Fruit fly (Drosophila melanogaster) whole organism, embryonic: ENCODE measurements around the gene CG14196.

ENCODE experiments used
- Abd-B ChIP-seq: fragments of 200-800 bp; sonication (Bioruptor generic); optimal IDR thresholded peaks from 2 replicates; lab custom pipeline; 2018; ENCODE audit warnings: missing biosample characterization, mild to moderate bottlenecking, missing genetic modification characterization, moderate library complexity
- Atf-2 ChIP-seq: fragments of 200-800 bp; sonication (Bioruptor generic); optimal IDR thresholded peaks from 2 replicates; lab custom pipeline; 2016; ENCODE audit warnings: missing biosample characterization, missing genetic modification characterization
- B-H2 ChIP-seq: fragments of 200-800 bp; sonication (Bioruptor generic); optimal IDR thresholded peaks from 2 replicates; lab custom pipeline; 2018; ENCODE audit warnings: missing biosample characterization, mild to moderate bottlenecking, missing genetic modification characterization
- Bteb2 ChIP-seq: fragments of 200-800 bp; sonication (Bioruptor generic); optimal IDR thresholded peaks from 2 replicates; lab custom pipeline; 2016; ENCODE audit warnings: missing biosample characterization, missing genetic modification characterization
- CG1024 ChIP-seq: fragments of 200-800 bp; sonication (Bioruptor generic); IDR thresholded peaks from 2 replicates; pipeline ENCODE4 v1.3.6; 2022; ENCODE audit warnings: missing biosample characterization, missing genetic modification characterization
- CG11695 ChIP-seq: fragments of 200-800 bp; sonication (Bioruptor generic); IDR thresholded peaks from 3 replicates; pipeline ENCODE4 v1.3.6; 2022; ENCODE audit warnings: missing biosample characterization, missing genetic modification characterization
- CG12104 ChIP-seq: fragments of 200-800 bp; sonication (Bioruptor generic); optimal IDR thresholded peaks from 3 replicates; lab custom pipeline; 2016; ENCODE audit warnings: missing biosample characterization, missing genetic modification characterization
- CG15479 ChIP-seq: fragments of 200-800 bp; sonication (Bioruptor generic); optimal IDR thresholded peaks from 3 replicates; lab custom pipeline; 2019; ENCODE audit warnings: missing biosample characterization, mild to moderate bottlenecking, missing genetic modification characterization, moderate library complexity
- CG17612 ChIP-seq: fragments of 200-800 bp; sonication (Bioruptor generic); IDR thresholded peaks from 2 replicates; pipeline ENCODE4 v1.3.6; 2022; ENCODE audit warnings: missing biosample characterization, missing genetic modification characterization
- CG2116 ChIP-seq: fragments of 200-800 bp; sonication (Bioruptor generic); optimal IDR thresholded peaks from 3 replicates; lab custom pipeline; 2018; ENCODE audit warnings: missing biosample characterization, mild to moderate bottlenecking, missing genetic modification characterization
- CG2129 ChIP-seq: fragments of 200-800 bp; sonication (Bioruptor generic); IDR thresholded peaks from 2 replicates; pipeline ENCODE4 v1.3.6; 2022; ENCODE audit warnings: missing biosample characterization, missing genetic modification characterization; ENCODE audit not compliant: partially characterized antibody
- CG2712 ChIP-seq: fragments of 200-800 bp; optimal IDR thresholded peaks from 3 replicates; lab custom pipeline; 2019; ENCODE audit warnings: missing biosample characterization, mild to moderate bottlenecking, missing genetic modification characterization, moderate library complexity
- CG2875 ChIP-seq: fragments of 200-800 bp; sonication (Bioruptor generic); optimal IDR thresholded peaks from 2 replicates; lab custom pipeline; 2017; ENCODE audit warnings: missing biosample characterization, mild to moderate bottlenecking, missing genetic modification characterization, missing genetic modification reagents
- CG3281 ChIP-seq: fragments of 200-800 bp; sonication (Bioruptor generic); optimal IDR thresholded peaks from 3 replicates; lab custom pipeline; 2017; ENCODE audit warnings: missing biosample characterization, mild to moderate bottlenecking, missing genetic modification characterization
- CG4707 ChIP-seq: fragments of 200-800 bp; sonication (Bioruptor generic); optimal IDR thresholded peaks from 2 replicates; lab custom pipeline; 2018; ENCODE audit warnings: missing biosample characterization, mild to moderate bottlenecking, missing genetic modification characterization, moderate library complexity
- CG8089 ChIP-seq: fragments of 200-800 bp; sonication (Bioruptor generic); optimal IDR thresholded peaks from 3 replicates; lab custom pipeline; 2016; ENCODE audit warnings: missing biosample characterization, missing genetic modification characterization
- CG8765 ChIP-seq: fragments of 200-800 bp; sonication (Bioruptor generic); IDR thresholded peaks from 2 replicates; pipeline ENCODE4 v1.3.6; 2022; ENCODE audit warnings: missing biosample characterization, missing genetic modification characterization
- CG9437 ChIP-seq: fragments of 200-800 bp; sonication (Bioruptor generic); optimal IDR thresholded peaks from 2 replicates; lab custom pipeline; 2018; ENCODE audit warnings: missing biosample characterization, mild to moderate bottlenecking, missing genetic modification characterization
- CHES-1-like ChIP-seq: fragments of 200-800 bp; sonication (Bioruptor generic); optimal IDR thresholded peaks from 2 replicates; lab custom pipeline; 2016; ENCODE audit warnings: missing biosample characterization, missing genetic modification characterization
- Dbx ChIP-seq: fragments of 200-800 bp; sonication (Bioruptor generic); IDR thresholded peaks from 3 replicates; pipeline ENCODE4 v1.3.6; 2022; ENCODE audit warnings: missing biosample characterization, missing genetic modification characterization
- E2f1 ChIP-seq: fragments of 200-800 bp; sonication (Bioruptor generic); IDR thresholded peaks from 2 replicates; pipeline ENCODE4 v1.3.6; 2022; ENCODE audit warnings: missing biosample characterization, missing genetic modification characterization
- Ets65A ChIP-seq: fragments of 200-800 bp; sonication (Bioruptor generic); peaks from one replicate; lab custom pipeline; 2016; ENCODE audit warnings: missing biosample characterization, missing genetic modification characterization
- Gug ChIP-seq: fragments of 200-800 bp; sonication (Bioruptor generic); IDR thresholded peaks from 4 replicates; pipeline ENCODE4 v1.3.6; 2022; ENCODE audit warnings: missing biosample characterization, missing genetic modification characterization
- HLH4C ChIP-seq: fragments of 200-800 bp; sonication (Bioruptor generic); IDR thresholded peaks from 3 replicates; pipeline ENCODE4 v1.3.6; 2022; ENCODE audit warnings: missing biosample characterization, missing genetic modification characterization; ENCODE audit not compliant: partially characterized antibody
- Lhr ChIP-seq: fragments of 200-800 bp; sonication (Bioruptor generic); optimal IDR thresholded peaks from 3 replicates; lab custom pipeline; 2017; ENCODE audit warnings: mild to moderate bottlenecking, missing biosample characterization, missing genetic modification reagents, missing genetic modification characterization
- Sox100B ChIP-seq: fragments of 200-800 bp; sonication (Bioruptor generic); optimal IDR thresholded peaks from 3 replicates; lab custom pipeline; 2018; ENCODE audit warnings: missing biosample characterization, mild to moderate bottlenecking, missing genetic modification characterization
- Sry-β ChIP-seq: fragments of 200-800 bp; sonication (Bioruptor generic); optimal IDR thresholded peaks from 2 replicates; lab custom pipeline; 2018; ENCODE audit warnings: missing biosample characterization, mild to moderate bottlenecking, missing genetic modification characterization, moderate library complexity
- Sry-δ ChIP-seq: fragments of 200-800 bp; sonication (Bioruptor generic); optimal IDR thresholded peaks from 2 replicates; lab custom pipeline; 2016; ENCODE audit warnings: missing biosample characterization, missing genetic modification characterization
- Xrp1 ChIP-seq: fragments of 200-800 bp; sonication (Bioruptor generic); IDR thresholded peaks from 2 replicates; pipeline ENCODE4 v1.3.6; 2022; ENCODE audit warnings: missing biosample characterization, missing genetic modification characterization
- ara ChIP-seq: fragments of 200-800 bp; sonication (Bioruptor generic); IDR thresholded peaks from 2 replicates; pipeline ENCODE4 v1.3.6; 2022; ENCODE audit warnings: missing biosample characterization, missing genetic modification characterization
- bowl ChIP-seq: fragments of 200-800 bp; sonication (Bioruptor generic); IDR thresholded peaks from 2 replicates; pipeline ENCODE4 v1.3.6; 2022; ENCODE audit warnings: missing biosample characterization, missing genetic modification characterization
- chn ChIP-seq: fragments of 200-800 bp; sonication (Bioruptor generic); optimal IDR thresholded peaks from 2 replicates; lab custom pipeline; 2016; ENCODE audit warnings: missing biosample characterization, missing genetic modification characterization
- crc ChIP-seq: fragments of 200-800 bp; sonication (Bioruptor generic); optimal IDR thresholded peaks from 2 replicates; lab custom pipeline; 2016; ENCODE audit warnings: missing biosample characterization, missing genetic modification characterization
- danr ChIP-seq: fragments of 200-800 bp; sonication (Bioruptor generic); IDR thresholded peaks from 2 replicates; pipeline ENCODE4 v1.3.6; 2022; ENCODE audit warnings: missing biosample characterization, missing genetic modification characterization
- dati ChIP-seq: fragments of 200-800 bp; sonication (Bioruptor generic); IDR thresholded peaks from 2 replicates; pipeline ENCODE4 v1.3.6; 2022; ENCODE audit warnings: missing biosample characterization, missing genetic modification characterization
- gfzf ChIP-seq: fragments of 200-800 bp; sonication (Bioruptor generic); optimal IDR thresholded peaks from 2 replicates; lab custom pipeline; 2016; ENCODE audit warnings: missing biosample characterization, mild to moderate bottlenecking, missing genetic modification characterization, moderate library complexity
- hth ChIP-seq: fragments of >200 bp; optimal IDR thresholded peaks from 2 replicates; lab custom pipeline; 2017; ENCODE audit warnings: inconsistent platforms
- kah ChIP-seq: fragments of 200-800 bp; sonication (Bioruptor generic); optimal IDR thresholded peaks from 2 replicates; lab custom pipeline; 2018; ENCODE audit warnings: missing biosample characterization, mild to moderate bottlenecking, missing genetic modification characterization
- nerfin-2 ChIP-seq: fragments of 200-800 bp; sonication (Bioruptor generic); IDR thresholded peaks from 2 replicates; pipeline ENCODE4 v1.3.6; 2022; ENCODE audit warnings: missing biosample characterization, missing genetic modification characterization; ENCODE audit not compliant: partially characterized antibody
- pan ChIP-seq, 4 experiments: fragments of >200 bp in 3 of 4; fragments of 200-800 bp in 1 of 4; sonication (Bioruptor generic) in 1 of 4; optimal IDR thresholded peaks in 3 of 4; IDR thresholded peaks in 1 of 4; 2 replicates each; pipeline versions ENCODE4 v1.3.6 to Lab custom; 2017 to 2022; ENCODE audit warnings: missing biosample characterization in 2 of 4, missing genetic modification characterization in 2 of 4, mixed read lengths in 1 of 4
- sc ChIP-seq, 3 experiments: fragments of >200 bp in 2 of 3; fragments of 200-800 bp in 1 of 3; sonication (Bioruptor generic) in 1 of 3; optimal IDR thresholded peaks; 2 replicates in 2 of 3; 3 replicates in 1 of 3; lab custom pipeline; 2017; ENCODE audit warnings: mild to moderate bottlenecking in 1 of 3, missing biosample characterization in 1 of 3, missing genetic modification characterization in 1 of 3, missing genetic modification reagents in 1 of 3
- sim ChIP-seq: fragments of 200-800 bp; sonication (Bioruptor generic); IDR thresholded peaks from 2 replicates; pipeline ENCODE4 v1.3.6; 2022; ENCODE audit warnings: missing biosample characterization, missing genetic modification characterization
- sna ChIP-seq: fragments of 200-800 bp; sonication (Bioruptor generic); IDR thresholded peaks from 2 replicates; pipeline ENCODE4 v1.3.6; 2022; ENCODE audit warnings: missing biosample characterization, missing genetic modification characterization; ENCODE audit not compliant: partially characterized antibody
- sug ChIP-seq: fragments of 200-800 bp; optimal IDR thresholded peaks from 2 replicates; lab custom pipeline; 2019; ENCODE audit warnings: missing biosample characterization, mild to moderate bottlenecking, missing genetic modification characterization, moderate library complexity
- tap ChIP-seq: fragments of 200-800 bp; optimal IDR thresholded peaks from 3 replicates; lab custom pipeline; 2019; ENCODE audit warnings: missing biosample characterization, mild to moderate bottlenecking, missing genetic modification characterization, moderate library complexity
- tio ChIP-seq: fragments of 200-800 bp; sonication (Bioruptor generic); optimal IDR thresholded peaks from 2 replicates; lab custom pipeline; 2017; ENCODE audit warnings: missing biosample characterization, missing genetic modification characterization, inconsistent platforms

CG14196 gene

DNA sequence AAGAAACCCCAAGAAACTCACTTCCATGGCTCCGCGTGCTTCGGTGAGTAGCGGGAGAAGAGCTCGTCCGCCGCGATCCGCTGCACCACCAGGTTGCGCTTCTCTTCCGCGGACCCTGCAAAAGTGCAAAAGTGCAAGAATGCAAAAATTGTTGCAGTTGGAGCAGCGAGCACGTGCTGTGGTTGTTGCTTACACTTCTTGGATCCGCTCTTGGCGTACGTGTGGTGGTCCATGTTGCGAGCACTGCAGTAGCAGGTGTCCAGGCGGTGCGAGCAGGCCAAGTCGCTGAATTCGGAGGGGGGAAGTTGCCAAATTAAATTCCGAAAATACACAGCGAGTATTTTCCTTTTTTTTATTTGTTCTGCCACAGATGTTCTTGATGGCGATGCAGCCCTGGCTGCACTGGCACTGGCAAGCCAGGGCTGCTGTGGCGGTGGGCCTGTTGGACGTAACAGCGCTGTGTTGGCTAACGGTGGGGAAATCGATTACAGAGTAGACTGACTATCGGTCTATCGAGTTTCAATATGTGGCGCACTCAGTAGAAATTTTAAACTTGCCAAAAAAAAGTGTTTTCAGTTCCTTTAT is 26.9 kb upstream of the CG14196 start, which contains the start of gene CG8010 (continued):
- no peak for TF ChIP-seq CG8089 (GFP tag; lab: Kevin White, UChicago)
- TF ChIP-seq CG2129: no peak
- no peak for TF ChIP-seq Xrp1 (GFP tag; lab: Robert Waterston, UW)
- TF ChIP-seq Atf-2 (GFP tag; lab: Kevin White, UChicago): no peak
- TF ChIP-seq CG2712: peak; percentile 49
- TF ChIP-seq Gug (GFP tag; lab: Robert Waterston, UW): 0 out of 4 replicates have a peak, but pooled peaks have one; percentile 13
- TF ChIP-seq CG15479: no peak
- no peak for TF ChIP-seq Abd-B
- no peak for TF ChIP-seq CG12104
- no peak for TF ChIP-seq tap (tag; lab: Kevin White, UChicago)
- no peak for TF ChIP-seq hth (lab: Kevin White, UChicago)
- TF ChIP-seq dati (GFP tag; lab: Robert Waterston, UW): no peak
- peak; percentile 54 for TF ChIP-seq Sry-δ
- no peak for TF ChIP-seq sc (optimal IDR thresholded peaks at IDR 0.05; lab: Kevin White, UChicago)
- no peak for TF ChIP-seq sc (GFP tag; optimal IDR thresholded peaks at IDR 0.05; lab: Kevin White, UChicago)
- peak; percentile 42; the same call in 1 of the 2 replicates for TF ChIP-seq nerfin-2 (GFP tag; lab: Robert Waterston, UW)
- no peak for TF ChIP-seq Sox100B
- no peak for TF ChIP-seq CHES-1-like
- TF ChIP-seq sug (tag; lab: Kevin White, UChicago): peak; percentile 34
- TF ChIP-seq CG2875: no peak
- TF ChIP-seq Ets65A (GFP tag; lab: Kevin White, UChicago): no peak
- no peak for TF ChIP-seq E2f1 (GFP tag; lab: Robert Waterston, UW)
- no peak for TF ChIP-seq crc (GFP tag; lab: Kevin White, UChicago)
- TF ChIP-seq pan (optimal IDR thresholded peaks at IDR 0.05; lab: Kevin White, UChicago): no peak
- peak in 1 of 2 experiments; percentile 13 for TF ChIP-seq pan (GFP tag; optimal IDR thresholded peaks at IDR 0.05 in 1 of 2, IDR thresholded peaks at IDR 0.05 in 1 of 2)
- no peak for TF ChIP-seq Bteb2
- TF ChIP-seq sna (GFP tag; lab: Robert Waterston, UW): no peak; the same call in 1 of the 2 replicates
- no peak for TF ChIP-seq ara
- peak; percentile 92 for TF ChIP-seq CG2116 (GFP tag; lab: Kevin White, UChicago)
- TF ChIP-seq Lhr (GFP tag; lab: Kevin White, UChicago): no peak
- peak; percentile 44 for TF ChIP-seq CG3281 (GFP tag; lab: Kevin White, UChicago)
- TF ChIP-seq chn (GFP tag; lab: Kevin White, UChicago): no peak
- peak; percentile 3 for TF ChIP-seq kah (GFP tag; lab: Kevin White, UChicago)
- TF ChIP-seq sim (GFP tag; lab: Robert Waterston, UW): no peak
- peak; percentile 35 for TF ChIP-seq gfzf (GFP tag; lab: Kevin White, UChicago)
- no peak for TF ChIP-seq danr
- TF ChIP-seq B-H2 (GFP tag; lab: Kevin White, UChicago): peak; percentile 21
- TF ChIP-seq CG11695 (GFP tag; lab: Robert Waterston, UW): no peak
- peak; percentile 58; the same call in 2 of the 3 replicates for TF ChIP-seq HLH4C
- TF ChIP-seq CG17612: no peak
- no peak for TF ChIP-seq bowl (GFP tag; lab: Robert Waterston, UW)
- no peak for TF ChIP-seq tio (GFP tag; lab: Kevin White, UChicago)
- no peak for TF ChIP-seq CG4707 (GFP tag; lab: Kevin White, UChicago)
- no peak for TF ChIP-seq Sry-β (GFP tag; lab: Kevin White, UChicago)
- TF ChIP-seq CG9437 (GFP tag; lab: Kevin White, UChicago): no peak
- TF ChIP-seq Dbx (GFP tag; lab: Robert Waterston, UW): peak; percentile 33; the same call in 1 of the 3 replicates
- 0 out of 2 replicates have a peak, but pooled peaks have one; percentile 24 for TF ChIP-seq CG1024
- TF ChIP-seq CG8765 (GFP tag; lab: Robert Waterston, UW): no peak
